Worm (Caenorhabditis elegans): ENCODE measurements around the gene Y77E11A.7.

Y77E11A.7 gene

DNA sequence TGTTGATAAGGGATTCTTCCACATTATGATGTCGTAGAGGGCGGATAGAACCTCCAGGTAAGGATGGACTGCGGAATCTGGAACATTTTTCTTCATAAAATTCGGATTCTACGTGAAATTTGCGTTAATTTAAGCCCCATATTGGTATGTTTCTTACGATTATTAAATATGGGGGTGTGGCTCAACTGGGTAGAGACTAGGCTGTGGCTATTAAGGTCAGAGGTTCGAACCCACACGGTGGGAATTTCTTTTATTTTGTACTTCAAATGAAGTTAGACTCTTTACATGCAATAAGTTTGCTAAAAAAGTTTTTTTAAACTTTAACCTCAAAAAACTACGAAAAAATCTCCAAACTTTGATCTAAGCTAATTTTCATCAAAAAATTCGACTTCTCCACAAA is 45.8 kb upstream of the Y77E11A.7 start:
- TF ChIP-seq mdl-1 (tag; optimal IDR thresholded peaks at IDR 0.05), result no peak
- TF ChIP-seq nhr-129 (tag; optimal IDR thresholded peaks at IDR 0.05), result no peak
- TF ChIP-seq ztf-1 (GFP tag; conservative IDR thresholded peaks at IDR 0.05), result no peak
- no peak for TF ChIP-seq elt-3 (tag; optimal IDR thresholded peaks at IDR 0.05)
- TF ChIP-seq dmd-4 (tag; optimal IDR thresholded peaks at IDR 0.05), result no peak
- TF ChIP-seq ceh-82 (tag; optimal IDR thresholded peaks at IDR 0.05), result no peak
- TF ChIP-seq ama-1 (optimal IDR thresholded peaks at IDR 0.05), result no peak
- TF ChIP-seq R02D3.7 (tag; optimal IDR thresholded peaks at IDR 0.05), result no peak
- no peak for TF ChIP-seq nhr-11 (tag; optimal IDR thresholded peaks at IDR 0.05)
- TF ChIP-seq nhr-6 (tag; optimal IDR thresholded peaks at IDR 0.05), result no peak
- TF ChIP-seq ztf-11 (tag; optimal IDR thresholded peaks at IDR 0.05), result no peak
- TF ChIP-seq nhr-10 (tag; optimal IDR thresholded peaks at IDR 0.05), result no peak
- no peak for TF ChIP-seq fos-1 (tag; optimal IDR thresholded peaks at IDR 0.05)
- no peak for TF ChIP-seq lin-39 (tag; optimal IDR thresholded peaks at IDR 0.05)
- TF ChIP-seq ztf-4 (tag; optimal IDR thresholded peaks at IDR 0.05), result no peak
- TF ChIP-seq aly-2 (tag; optimal IDR thresholded peaks at IDR 0.05), result no peak
- TF ChIP-seq zag-1 (tag; optimal IDR thresholded peaks at IDR 0.05), result no peak
- TF ChIP-seq unc-39 (tag; optimal IDR thresholded peaks at IDR 0.05), result no peak
- no peak for TF ChIP-seq gmeb-1 (tag; optimal IDR thresholded peaks at IDR 0.05)

DNA sequence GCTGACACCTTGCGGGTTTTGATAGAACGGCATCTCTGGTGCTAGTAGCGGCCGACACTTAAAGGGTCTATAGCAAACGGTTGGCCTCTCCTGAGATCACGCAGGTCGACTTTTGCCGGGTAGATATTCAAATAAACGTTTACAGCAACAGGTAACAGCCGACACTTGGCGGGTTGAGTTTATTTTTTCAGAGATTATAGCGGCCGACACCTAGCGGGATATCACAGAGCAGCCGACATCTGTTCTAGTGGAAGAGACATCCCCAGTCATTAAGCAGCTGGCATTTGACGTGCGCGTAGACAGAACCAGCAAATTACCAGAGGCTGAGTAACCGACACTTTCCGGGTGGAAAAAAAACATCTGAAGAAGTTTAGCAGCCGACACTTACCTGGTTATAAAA is 41.8 kb upstream of the Y77E11A.7 start:
- TF ChIP-seq egl-27 (tag; optimal IDR thresholded peaks at IDR 0.05), result no peak
- no peak for TF ChIP-seq unc-39 (tag; optimal IDR thresholded peaks at IDR 0.05)

DNA sequence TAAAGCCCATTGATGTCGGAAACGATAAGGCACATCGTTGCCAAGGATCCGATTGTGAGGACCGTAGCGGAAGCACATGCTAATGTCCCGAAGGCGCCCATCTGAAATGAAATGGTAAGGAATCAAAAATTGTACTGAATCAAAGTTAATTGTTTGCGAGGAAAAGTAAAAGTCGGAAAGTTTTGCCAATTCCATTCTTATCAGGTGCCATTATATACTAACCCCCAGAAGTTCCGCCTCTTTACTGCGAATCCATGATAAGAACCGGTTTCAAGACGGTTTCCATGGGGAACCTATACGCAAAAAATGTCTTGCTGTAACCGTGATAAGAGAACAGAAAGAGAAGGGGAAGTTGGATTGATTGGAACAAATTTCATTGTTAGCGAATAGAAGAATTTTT is 41.0 kb upstream of the Y77E11A.7 start, which contains the start of gene col-106:
TSS of gene col-106 (minus strand) at position 101 of the 400 bp plus-strand sequence.
- TF ChIP-seq sma-9 (GFP tag; optimal IDR thresholded peaks at IDR 0.05), result no peak
- TF ChIP-seq sma-9 (tag; optimal IDR thresholded peaks at IDR 0.05), result no peak
- no peak for TF ChIP-seq ztf-1 (GFP tag; conservative IDR thresholded peaks at IDR 0.05)
- TF ChIP-seq egl-27 (tag; optimal IDR thresholded peaks at IDR 0.05), result no peak
- TF ChIP-seq ceh-82 (tag; optimal IDR thresholded peaks at IDR 0.05), result no peak
- no peak for TF ChIP-seq C34F6.9 (tag; optimal IDR thresholded peaks at IDR 0.05)
- no peak for TF ChIP-seq sma-3 (GFP tag; optimal IDR thresholded peaks at IDR 0.05)
- TF ChIP-seq ztf-11 (tag; optimal IDR thresholded peaks at IDR 0.05), result no peak
- no peak for TF ChIP-seq nhr-10 (tag; optimal IDR thresholded peaks at IDR 0.05)
- no peak for TF ChIP-seq dmd-4 (tag; optimal IDR thresholded peaks at IDR 0.05)

DNA sequence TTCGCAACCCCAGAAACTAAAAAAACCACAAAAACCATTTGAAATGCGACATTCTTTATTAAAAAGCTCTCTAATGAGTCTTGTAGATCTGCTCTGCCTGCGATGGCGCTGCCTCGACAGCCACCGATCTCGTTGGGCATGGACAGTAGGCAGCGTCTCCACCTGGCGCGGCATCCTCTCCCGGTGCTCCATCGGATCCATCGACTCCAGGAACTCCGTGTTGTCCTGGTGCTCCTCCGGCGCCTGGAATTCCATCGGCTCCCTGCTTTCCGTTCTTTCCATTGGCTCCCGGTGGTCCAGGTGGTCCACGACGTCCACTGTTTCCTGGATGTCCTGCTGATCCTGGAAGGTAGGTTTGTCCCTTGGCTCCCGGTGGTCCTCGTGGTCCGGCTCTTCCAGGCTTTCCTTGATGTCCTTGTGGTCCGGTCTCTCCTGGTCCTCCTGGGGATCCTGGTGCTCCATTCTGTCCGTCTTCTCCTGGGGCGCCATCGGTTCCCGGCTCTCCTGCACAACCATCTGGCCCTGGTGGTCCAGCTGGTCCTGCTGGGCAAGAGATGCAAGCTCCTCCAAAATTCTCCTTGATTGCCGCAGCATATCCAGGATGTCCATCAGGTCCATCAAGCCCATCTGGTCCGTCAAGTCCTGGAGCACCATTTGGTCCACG is 40.3 kb upstream of the Y77E11A.7 start:
- TF ChIP-seq ztf-1 (GFP tag; conservative IDR thresholded peaks at IDR 0.05), result no peak
- TF ChIP-seq nhr-25 (tag; optimal IDR thresholded peaks at IDR 0.05), result no peak
- no peak for TF ChIP-seq sem-4 (tag; optimal IDR thresholded peaks at IDR 0.05)
- no peak for TF ChIP-seq unc-39 (tag; optimal IDR thresholded peaks at IDR 0.05)
- TF ChIP-seq egl-27 (tag; optimal IDR thresholded peaks at IDR 0.05), result no peak
- no peak for TF ChIP-seq unc-62 (GFP tag; optimal IDR thresholded peaks at IDR 0.05)

DNA sequence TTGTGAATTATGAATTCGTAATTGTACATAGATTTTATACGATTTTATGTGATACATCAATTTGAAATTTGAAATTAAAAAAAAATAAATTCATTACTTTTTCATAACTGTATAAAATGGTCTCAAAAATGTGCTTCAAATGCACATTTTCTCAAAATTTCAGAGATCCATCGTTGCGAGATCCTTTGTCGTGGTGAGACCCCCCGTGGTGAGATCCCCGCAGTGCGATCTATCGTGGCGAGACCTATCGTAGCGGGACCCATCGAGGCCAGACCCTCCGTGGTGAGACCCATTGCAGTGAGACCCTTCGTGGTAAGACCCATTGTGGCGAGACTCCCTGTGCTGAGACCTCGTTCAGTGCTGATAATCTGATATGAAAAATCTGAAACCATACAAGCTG is 39.8 kb upstream of the Y77E11A.7 start:
- TF ChIP-seq nhr-23 (tag; optimal IDR thresholded peaks at IDR 0.05), result no peak
- no peak for TF ChIP-seq blmp-1 (tag; optimal IDR thresholded peaks at IDR 0.05; ENCODE audit: insufficient read depth)
- no peak for TF ChIP-seq sma-3 (GFP tag; optimal IDR thresholded peaks at IDR 0.05)
- TF ChIP-seq elt-1 (tag; optimal IDR thresholded peaks at IDR 0.05), result no peak
- TF ChIP-seq mbf-1 (tag; optimal IDR thresholded peaks at IDR 0.05), result no peak
- TF ChIP-seq ceh-16 (tag; optimal IDR thresholded peaks at IDR 0.05), result no peak

DNA sequence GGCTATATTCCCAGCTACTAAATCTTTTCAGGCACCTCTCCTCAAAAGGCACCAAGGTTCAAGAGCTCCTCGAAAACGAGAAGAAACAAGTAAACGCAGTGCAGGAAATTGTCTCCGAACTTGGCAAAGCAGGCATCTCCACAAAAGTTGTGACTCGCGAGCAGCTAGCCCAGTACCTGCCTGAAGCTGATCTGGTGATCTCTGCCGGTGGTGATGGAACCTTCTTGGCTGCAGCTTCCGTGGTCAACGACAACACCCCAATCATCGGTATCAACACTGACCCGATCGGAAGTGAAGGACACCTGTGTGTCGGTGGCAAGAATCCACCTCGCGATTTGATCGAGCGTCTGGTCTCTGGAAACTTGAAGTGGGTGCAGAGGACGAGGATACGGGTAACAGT is 38.5 kb upstream of the Y77E11A.7 start:
- TF ChIP-seq sem-4 (tag; optimal IDR thresholded peaks at IDR 0.05) (no peak), alr-1 (tag; optimal IDR thresholded peaks at IDR 0.05) (no peak), nhr-11 (tag; optimal IDR thresholded peaks at IDR 0.05) (no peak), Y55F3AM.14 (GFP tag; optimal IDR thresholded peaks at IDR 0.05) (peak; percentile 32), fos-1 (tag; optimal IDR thresholded peaks at IDR 0.05) (no peak)
